Worm (Caenorhabditis elegans) whole organism, mixed stage, embryonic: ENCODE measurements around the gene F21C10.18.

Experiments
- M03D4.4 ChIP-seq: sonication (generic microtip); optimal IDR thresholded peaks from 2 replicates; lab custom pipeline; 2017; ENCODE audit warnings: mild to moderate bottlenecking, missing genetic modification characterization, missing compliant biosample characterization
- elt-3 ChIP-seq: fragments of 150-350 bp; optimal IDR thresholded peaks from 2 replicates; lab custom pipeline; 2014; ENCODE audit warnings: missing biosample characterization, missing genetic modification characterization
- lin-13 ChIP-seq: fragments of 150-350 bp; optimal IDR thresholded peaks from 2 replicates; lab custom pipeline; 2014; ENCODE audit warnings: missing biosample characterization, missing genetic modification characterization
- mls-2 ChIP-seq: sonication (generic microtip); optimal IDR thresholded peaks from 2 replicates; lab custom pipeline; 2016; ENCODE audit warnings: mild to moderate bottlenecking, missing genetic modification characterization, moderate library complexity, missing compliant biosample characterization
- nhr-12 ChIP-seq: fragments of 150-350 bp; optimal IDR thresholded peaks from 2 replicates; lab custom pipeline; 2014; ENCODE audit warnings: missing biosample characterization, missing genetic modification characterization
- nhr-237 ChIP-seq: fragments of 150-350 bp; optimal IDR thresholded peaks from 2 replicates; lab custom pipeline; 2014; ENCODE audit warnings: missing biosample characterization, missing genetic modification characterization
- nhr-28 ChIP-seq: fragments of 150-350 bp; optimal IDR thresholded peaks from 2 replicates; lab custom pipeline; 2014; ENCODE audit warnings: missing biosample characterization, missing genetic modification characterization
- pha-4 ChIP-seq: fragments of 150-350 bp; optimal IDR thresholded peaks from 2 replicates; lab custom pipeline; 2018; ENCODE audit warnings: missing biosample characterization, missing genetic modification reagents, missing genetic modification characterization
- snpc-4 ChIP-seq: fragments of 150-350 bp; optimal IDR thresholded peaks from 2 replicates; lab custom pipeline; 2014; ENCODE audit warnings: missing biosample characterization, missing genetic modification characterization
- sptf-1 ChIP-seq: sonication (generic microtip); optimal IDR thresholded peaks from 2 replicates; lab custom pipeline; 2017; ENCODE audit warnings: mild to moderate bottlenecking, missing genetic modification characterization, moderate library complexity, missing compliant biosample characterization
- unc-62 ChIP-seq: fragments of 150-350 bp; optimal IDR thresholded peaks from 2 replicates; lab custom pipeline; 2014; ENCODE audit warnings: missing biosample characterization, missing genetic modification reagents, missing genetic modification characterization
- ztf-11 ChIP-seq: fragments of 150-350 bp; optimal IDR thresholded peaks from 2 replicates; lab custom pipeline; 2014; ENCODE audit warnings: missing biosample characterization, missing genetic modification characterization

ce11 chrV:9078067-9078581 lies 30.2 kb upstream of the F21C10.18 start:
- TF ChIP-seq snpc-4 (tag; lab: Kevin White, UChicago) (no peak), ztf-11 (tag; lab: Kevin White, UChicago) (no peak), lin-13 (tag; lab: Kevin White, UChicago) (no peak), unc-62 (no peak), sptf-1 (no peak), nhr-28 (tag; lab: Kevin White, UChicago) (no peak), elt-3 (no peak), pha-4 (tag; lab: Kevin White, UChicago) (no peak), M03D4.4 (no peak), nhr-12 (tag; lab: Kevin White, UChicago) (no peak), mls-2 (no peak), nhr-237 (tag; lab: Kevin White, UChicago) (no peak)
